Worm (Caenorhabditis elegans) whole organism, L2 larva: ENCODE measurements around the gene F28H7.3.

Source experiments
- C34F6.9 ChIP-seq: fragments of 150-350 bp; optimal IDR thresholded peaks from 2 replicates; lab custom pipeline; 2014; ENCODE audit warnings: missing biosample characterization, missing genetic modification characterization
- Y55F3AM.14 ChIP-seq: fragments of 200-800 bp; sonication (Bioruptor generic); optimal IDR thresholded peaks from 2 replicates; lab custom pipeline; 2018; ENCODE audit warnings: mild to moderate bottlenecking, missing genetic modification characterization, missing compliant biosample characterization
- ZK546.5 ChIP-seq: sonication (generic microtip); optimal IDR thresholded peaks from 2 replicates; lab custom pipeline; 2017; ENCODE audit warnings: missing biosample characterization, missing genetic modification characterization
- aly-2 ChIP-seq: fragments of 150-350 bp; optimal IDR thresholded peaks from 2 replicates; lab custom pipeline; 2014; ENCODE audit warnings: missing biosample characterization, missing genetic modification characterization
- ama-1 ChIP-seq: fragments of 150-350 bp; optimal IDR thresholded peaks from 2 replicates; lab custom pipeline; 2018; ENCODE audit warnings: inconsistent platforms
- blmp-1 ChIP-seq: sonication (generic microtip); optimal IDR thresholded peaks from 2 replicates; lab custom pipeline; 2017; ENCODE audit warnings: missing genetic modification characterization, mild to moderate bottlenecking, missing compliant biosample characterization, antibody characterized with exemption, moderate library complexity; ENCODE audit not compliant: insufficient read depth
- ceh-16 ChIP-seq: fragments of 150-350 bp; optimal IDR thresholded peaks from 2 replicates; lab custom pipeline; 2014; ENCODE audit warnings: missing biosample characterization, missing genetic modification characterization
- crh-2 ChIP-seq: sonication (generic microtip); optimal IDR thresholded peaks from 2 replicates; lab custom pipeline; 2017; ENCODE audit warnings: missing biosample characterization, missing genetic modification characterization
- dmd-4 ChIP-seq: sonication (generic microtip); optimal IDR thresholded peaks from 2 replicates; lab custom pipeline; 2017; ENCODE audit warnings: missing biosample characterization, missing genetic modification characterization
- elt-3 ChIP-seq: sonication (generic microtip); optimal IDR thresholded peaks from 2 replicates; lab custom pipeline; 2017; ENCODE audit warnings: missing biosample characterization, missing genetic modification characterization
- fos-1 ChIP-seq: fragments of 150-350 bp; optimal IDR thresholded peaks from 2 replicates; lab custom pipeline; 2014; ENCODE audit warnings: missing biosample characterization, missing genetic modification characterization
- gmeb-1 ChIP-seq: fragments of 150-350 bp; optimal IDR thresholded peaks from 2 replicates; lab custom pipeline; 2014; ENCODE audit warnings: missing biosample characterization, missing genetic modification characterization
- lin-11 ChIP-seq: fragments of 150-350 bp; sonication (generic microtip); optimal IDR thresholded peaks from 2 replicates; lab custom pipeline; 2014; ENCODE audit warnings: missing biosample characterization, missing genetic modification characterization, inconsistent platforms, mixed read lengths
- lin-13 ChIP-seq: fragments of 150-350 bp; optimal IDR thresholded peaks from 2 replicates; lab custom pipeline; 2014; ENCODE audit warnings: missing biosample characterization, missing genetic modification reagents, missing genetic modification characterization
- lin-39 ChIP-seq: fragments of 150-350 bp; optimal IDR thresholded peaks from 2 replicates; lab custom pipeline; 2014; ENCODE audit warnings: missing biosample characterization, missing genetic modification reagents, missing genetic modification characterization
- mab-5 ChIP-seq: fragments of 150-350 bp; optimal IDR thresholded peaks from 2 replicates; lab custom pipeline; 2014; ENCODE audit warnings: missing biosample characterization, missing genetic modification characterization
- mbf-1 ChIP-seq: sonication (generic microtip); optimal IDR thresholded peaks from 2 replicates; lab custom pipeline; 2017; ENCODE audit warnings: missing biosample characterization, missing genetic modification characterization
- mdl-1 ChIP-seq, 2 experiments: fragments of 150-350 bp in 1 of 2; sonication (generic microtip) in 1 of 2; optimal IDR thresholded peaks; 2 replicates each; lab custom pipeline; 2017; ENCODE audit warnings: missing biosample characterization in 2 of 2, missing genetic modification characterization in 2 of 2
- nhr-10 ChIP-seq: sonication (generic microtip); optimal IDR thresholded peaks from 2 replicates; lab custom pipeline; 2017; ENCODE audit warnings: missing biosample characterization, missing genetic modification characterization
- nhr-12 ChIP-seq: fragments of 150-350 bp; optimal IDR thresholded peaks from 2 replicates; lab custom pipeline; 2014; ENCODE audit warnings: missing biosample characterization, missing genetic modification characterization
- nhr-129 ChIP-seq: fragments of 150-350 bp; optimal IDR thresholded peaks from 2 replicates; lab custom pipeline; 2014; ENCODE audit warnings: missing biosample characterization, missing genetic modification characterization
- nhr-21 ChIP-seq: fragments of 150-350 bp; optimal IDR thresholded peaks from 2 replicates; lab custom pipeline; 2014; ENCODE audit warnings: missing biosample characterization, missing genetic modification characterization
- nhr-23 ChIP-seq: fragments of 150-350 bp; optimal IDR thresholded peaks from 2 replicates; lab custom pipeline; 2014; ENCODE audit warnings: missing biosample characterization, missing genetic modification reagents, missing genetic modification characterization
- nhr-25 ChIP-seq: fragments of 150-350 bp; sonication (generic microtip); optimal IDR thresholded peaks from 3 replicates; lab custom pipeline; 2014; ENCODE audit warnings: missing biosample characterization, missing genetic modification characterization
- nhr-6 ChIP-seq: fragments of 150-350 bp; optimal IDR thresholded peaks from 2 replicates; lab custom pipeline; 2014; ENCODE audit warnings: missing biosample characterization, missing genetic modification characterization
- nhr-77 ChIP-seq: fragments of 150-350 bp; optimal IDR thresholded peaks from 2 replicates; lab custom pipeline; 2014; ENCODE audit warnings: missing biosample characterization, missing genetic modification characterization
- peb-1 ChIP-seq: fragments of 150-350 bp; optimal IDR thresholded peaks from 2 replicates; lab custom pipeline; 2014; ENCODE audit warnings: missing biosample characterization, missing genetic modification characterization
- sem-4 ChIP-seq: fragments of 150-350 bp; optimal IDR thresholded peaks from 2 replicates; lab custom pipeline; 2014; ENCODE audit warnings: missing biosample characterization, missing genetic modification reagents, missing genetic modification characterization
- sma-3 ChIP-seq: sonication (generic microtip); optimal IDR thresholded peaks from 2 replicates; lab custom pipeline; 2016; ENCODE audit warnings: missing genetic modification reagents, missing genetic modification characterization, missing compliant biosample characterization
- sma-9 ChIP-seq, 2 experiments: fragments of 150-350 bp in 1 of 2; sonication (generic microtip) in 1 of 2; optimal IDR thresholded peaks; 2 replicates each; lab custom pipeline; 2014 to 2016; ENCODE audit warnings: missing genetic modification characterization in 2 of 2, mild to moderate bottlenecking in 1 of 2, missing biosample characterization in 1 of 2, missing compliant biosample characterization in 1 of 2, missing genetic modification reagents in 1 of 2, moderate library complexity in 1 of 2
- snpc-4 ChIP-seq: fragments of 150-350 bp; optimal IDR thresholded peaks from 2 replicates; lab custom pipeline; 2014; ENCODE audit warnings: missing biosample characterization, missing genetic modification characterization
- unc-39 ChIP-seq: fragments of 150-350 bp; optimal IDR thresholded peaks from 2 replicates; lab custom pipeline; 2014; ENCODE audit warnings: missing biosample characterization, missing genetic modification characterization
- unc-62 ChIP-seq: fragments of 150-350 bp; optimal IDR thresholded peaks from 2 replicates; lab custom pipeline; 2014; ENCODE audit warnings: missing biosample characterization, missing genetic modification reagents, missing genetic modification characterization
- ztf-1 ChIP-seq: fragments of 200-800 bp; sonication (Bioruptor generic); conservative IDR thresholded peaks from 2 replicates; pipeline ENCODE4 v1.3.6; 2022; ENCODE audit warnings: missing genetic modification characterization, missing compliant biosample characterization
- ztf-11 ChIP-seq: sonication (generic microtip); optimal IDR thresholded peaks from 2 replicates; lab custom pipeline; 2017; ENCODE audit warnings: missing biosample characterization, missing genetic modification characterization
- ztf-4 ChIP-seq: fragments of 150-350 bp; optimal IDR thresholded peaks from 2 replicates; lab custom pipeline; 2014; ENCODE audit warnings: missing biosample characterization, missing genetic modification characterization

The F28H7.3 gene

DNA sequence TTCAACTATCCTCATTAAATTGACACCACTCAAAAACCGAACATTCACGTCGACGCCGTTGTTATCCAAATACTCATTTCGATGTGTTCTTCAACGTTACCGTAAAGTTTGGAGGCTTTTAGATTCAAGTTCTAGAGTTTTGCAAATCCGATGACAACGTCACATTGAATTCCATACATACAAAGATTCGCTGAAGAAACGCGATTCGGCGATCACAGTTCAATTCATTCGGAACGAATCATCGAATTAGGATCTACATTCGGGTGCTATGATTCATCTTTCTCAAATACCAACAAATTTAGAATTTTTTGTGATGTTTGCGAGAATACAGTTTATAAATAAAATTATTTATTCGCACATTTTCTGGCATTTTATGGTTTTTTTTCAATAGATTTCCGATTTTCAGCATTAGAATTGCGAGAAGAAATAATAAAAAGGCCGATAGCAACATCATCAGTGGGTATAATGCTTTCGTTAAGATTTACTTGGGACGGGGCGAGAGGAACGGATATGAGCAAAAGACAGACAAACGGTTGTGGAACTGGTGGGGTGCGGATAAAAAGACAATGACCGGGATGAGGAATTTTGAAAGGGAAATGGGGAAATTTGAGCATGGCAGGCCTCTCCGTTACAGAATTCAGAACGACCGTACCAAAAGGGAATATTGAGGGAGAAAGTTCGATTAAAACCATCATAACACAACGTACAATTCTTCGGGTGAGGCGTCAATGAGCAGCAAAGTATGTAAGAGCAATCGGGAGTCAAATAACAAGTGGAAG lies 38.6 kb downstream of the F28H7.3 start:
- TF ChIP-seq sma-3 (GFP tag; lab: Kevin White, UChicago) (peak; percentile 42), mdl-1 (tag; optimal IDR thresholded peaks at IDR 0.05; lab: Kevin White, UChicago) (no peak), ama-1 (lab: Kevin White, UChicago) (peak; percentile 81), aly-2 (no peak), sem-4 (tag; lab: Kevin White, UChicago) (no peak), nhr-25 (tag; lab: Kevin White, UChicago) (peak; percentile 30), elt-3 (no peak), Y55F3AM.14 (GFP tag; lab: Kevin White, UChicago) (peak; percentile 66), lin-13 (GFP tag; lab: Kevin White, UChicago) (no peak), unc-39 (no peak), peb-1 (tag; lab: Kevin White, UChicago) (no peak), unc-62 (GFP tag; lab: Kevin White, UChicago) (no peak), mab-5 (no peak), ztf-11 (tag; lab: Kevin White, UChicago) (no peak), blmp-1 (no peak), nhr-10 (tag; lab: Kevin White, UChicago) (no peak), lin-11 (tag; lab: Kevin White, UChicago) (no peak), crh-2 (no peak), mbf-1 (no peak), ztf-1 (GFP tag; lab: Robert Waterston, UW) (0 out of 2 replicates have a peak, but pooled peaks have one; percentile 21), sma-9 (GFP tag; optimal IDR thresholded peaks at IDR 0.05; lab: Kevin White, UChicago) (no peak), sma-9 (tag; optimal IDR thresholded peaks at IDR 0.05; lab: Kevin White, UChicago) (no peak), nhr-21 (peak; percentile 36), nhr-6 (tag; lab: Kevin White, UChicago) (no peak), nhr-23 (no peak)

DNA sequence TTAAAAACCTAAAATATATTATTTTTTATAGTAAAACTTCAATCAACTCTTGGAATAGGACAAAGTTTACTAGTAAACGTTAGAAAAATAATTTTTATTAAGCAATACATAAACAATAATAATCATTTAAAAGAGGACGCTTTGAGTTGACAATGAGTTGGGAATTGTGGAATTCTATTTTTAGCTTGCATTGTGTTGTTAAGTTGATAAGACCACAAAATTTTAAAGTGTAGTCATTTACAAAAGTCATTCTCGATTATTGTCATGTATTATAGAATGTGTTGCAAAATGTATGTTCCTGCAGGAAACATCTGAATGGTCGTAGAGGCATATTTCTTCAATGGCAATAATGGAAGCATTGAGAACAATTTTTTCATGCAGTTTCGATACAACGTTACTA lies 39.6 kb downstream of the F28H7.3 start:
- TF ChIP-seq C34F6.9 (no peak), fos-1 (tag; lab: Kevin White, UChicago) (peak; percentile 20), ztf-4 (tag; lab: Kevin White, UChicago) (no peak)
- TF ChIP-seq, all 48 proteins: peak for 1

DNA sequence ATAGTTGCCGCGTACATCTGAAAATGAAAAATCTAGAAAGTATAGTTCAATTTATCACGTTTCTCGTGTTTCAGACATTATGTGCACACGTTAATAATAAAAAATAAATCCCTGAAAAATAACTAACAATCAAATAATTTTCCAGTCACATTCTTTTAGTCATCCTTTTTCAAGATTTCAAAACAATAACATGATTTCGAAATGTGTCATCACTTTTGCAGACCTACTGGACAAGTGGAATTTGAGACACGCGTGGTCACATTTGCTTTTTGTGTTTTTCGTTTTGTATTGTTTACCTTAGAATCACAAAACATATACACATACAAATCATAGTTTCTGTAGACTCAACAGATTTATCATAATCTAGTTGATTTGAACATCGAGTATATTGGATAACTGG lies 41.2 kb downstream of the F28H7.3 start:
- TF ChIP-seq ceh-16 (tag; lab: Kevin White, UChicago) (no peak), nhr-129 (tag; lab: Kevin White, UChicago) (peak; percentile 85)
- TF ChIP-seq, all 48 proteins: peak for 1

DNA sequence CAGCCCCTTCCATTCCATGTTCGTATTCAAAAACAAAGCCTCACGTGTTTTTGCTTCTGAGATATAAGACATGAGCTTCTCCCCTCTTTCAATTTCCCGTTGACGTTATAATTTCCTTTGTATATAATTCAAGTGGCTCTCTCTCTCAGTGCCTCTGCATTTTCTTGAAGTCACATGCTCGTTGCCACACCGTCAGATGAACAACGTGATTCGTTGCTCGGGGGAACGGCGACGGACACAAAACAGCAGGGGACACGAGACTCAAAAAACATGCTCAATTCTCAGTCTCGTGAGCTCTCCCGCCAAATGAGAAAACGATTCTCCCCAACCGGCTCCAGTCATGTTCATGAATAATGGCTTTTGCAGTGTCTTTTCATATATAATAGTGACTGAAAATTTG lies 42.2 kb downstream of the F28H7.3 start:
- TF ChIP-seq lin-11 (tag; lab: Kevin White, UChicago) (peak; percentile 45), nhr-10 (tag; lab: Kevin White, UChicago) (no peak), lin-39 (tag; lab: Kevin White, UChicago) (no peak), ztf-1 (GFP tag; lab: Robert Waterston, UW) (no peak), crh-2 (no peak), lin-13 (GFP tag; lab: Kevin White, UChicago) (no peak), gmeb-1 (tag; lab: Kevin White, UChicago) (no peak)

DNA sequence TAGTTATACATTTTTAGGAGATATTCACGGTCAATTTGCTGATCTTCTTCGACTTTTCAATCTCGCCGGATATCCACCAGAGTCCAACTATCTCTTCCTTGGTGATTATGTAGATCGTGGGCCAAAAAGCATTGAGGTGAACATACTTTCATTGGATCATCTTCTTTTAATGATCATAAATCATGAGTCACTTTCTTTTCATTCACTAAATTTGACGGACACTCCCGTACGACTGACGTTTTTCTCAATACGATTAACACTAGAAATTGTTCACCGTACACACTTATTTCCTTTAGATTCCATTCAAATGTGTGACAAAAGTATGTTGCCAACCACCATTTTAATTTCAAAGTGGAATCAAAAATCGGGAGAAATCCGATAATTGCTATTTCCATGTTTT lies 47.7 kb downstream of the F28H7.3 start:
- peak; percentile 7 for TF ChIP-seq blmp-1
- no peak for TF ChIP-seq ztf-11 (tag; lab: Kevin White, UChicago)

DNA sequence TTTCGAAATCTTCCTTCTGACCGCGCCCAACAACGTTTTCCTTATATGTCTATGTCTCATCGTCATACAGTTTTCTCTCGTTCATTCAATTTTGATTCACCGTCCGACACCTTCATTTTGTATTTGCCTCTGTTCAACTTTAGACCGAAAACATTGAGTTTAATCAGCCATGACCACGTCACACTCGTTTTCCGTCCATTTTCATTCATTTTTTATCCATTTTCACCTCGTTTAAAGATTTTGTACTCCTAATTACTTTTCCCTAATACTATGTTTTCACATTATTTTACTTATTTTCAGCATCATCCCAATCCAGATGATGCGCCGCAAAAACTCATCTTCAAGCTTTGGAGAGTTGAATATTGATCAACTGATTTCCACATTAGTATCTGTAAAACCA lies 48.3 kb downstream of the F28H7.3 start, which contains the start of gene pph-1:
pph-1 (plus strand) TSS at position 301 of the 400 bp plus-strand sequence.
- no peak for TF ChIP-seq unc-62 (GFP tag; lab: Kevin White, UChicago)
- no peak for TF ChIP-seq lin-39 (tag; lab: Kevin White, UChicago)
- TF ChIP-seq peb-1 (tag; lab: Kevin White, UChicago), result no peak
- TF ChIP-seq nhr-21, result no peak
- TF ChIP-seq lin-13 (GFP tag; lab: Kevin White, UChicago), result no peak
- TF ChIP-seq sem-4 (tag; lab: Kevin White, UChicago), result no peak
- TF ChIP-seq snpc-4, result no peak
- TF ChIP-seq nhr-12 (tag; lab: Kevin White, UChicago), result no peak
- TF ChIP-seq ceh-16 (tag; lab: Kevin White, UChicago), result no peak
- no peak for TF ChIP-seq sma-9 (GFP tag; optimal IDR thresholded peaks at IDR 0.05; lab: Kevin White, UChicago)
- TF ChIP-seq sma-9 (tag; optimal IDR thresholded peaks at IDR 0.05; lab: Kevin White, UChicago), result no peak
- no peak for TF ChIP-seq nhr-129 (tag; lab: Kevin White, UChicago)
- no peak for TF ChIP-seq nhr-77 (tag; lab: Kevin White, UChicago)
- TF ChIP-seq blmp-1, result no peak
- TF ChIP-seq ZK546.5 (tag; lab: Kevin White, UChicago), result no peak
- no peak for TF ChIP-seq sma-3 (GFP tag; lab: Kevin White, UChicago)
- TF ChIP-seq aly-2, result no peak
- no peak for TF ChIP-seq dmd-4 (tag; lab: Kevin White, UChicago)
- TF ChIP-seq gmeb-1 (tag; lab: Kevin White, UChicago), result no peak
- no peak for TF ChIP-seq elt-3
